Worm (Caenorhabditis elegans): Measurements from ENCODE around the gene Y27F2A.10.
"Not testable (repeated sequence)": the region's sequence is repeated elsewhere in the genome, so short reads cannot be mapped to it uniquely, and the experiment has no call there.

Y27F2A.10 gene

DNA sequence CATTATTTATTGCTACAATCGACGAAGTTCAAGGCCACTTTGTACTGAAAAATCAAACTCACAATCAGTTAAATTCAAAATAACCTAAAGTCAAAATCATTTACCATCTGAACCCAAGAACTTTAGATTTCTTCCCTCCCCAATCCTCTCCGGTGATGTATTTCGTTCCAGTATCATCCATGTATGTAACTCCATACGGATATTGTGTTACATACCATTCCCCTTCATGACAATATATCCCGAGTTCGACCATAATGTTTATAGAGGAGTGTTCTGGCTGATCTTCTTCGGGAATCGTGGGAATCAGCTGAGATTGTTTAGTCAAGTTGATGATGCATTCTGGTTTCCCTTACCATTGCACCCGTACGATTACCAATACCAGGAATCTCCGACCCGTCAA lies 23.7 kb downstream of the Y27F2A.10 start:
- TF ChIP-seq him-1 (tag; optimal IDR thresholded peaks at IDR 0.05) (no peak), W03F9.2 (tag; optimal IDR thresholded peaks at IDR 0.05) (no peak), dao-5 (tag; optimal IDR thresholded peaks at IDR 0.05) (no peak)

- TF ChIP-seq W03F9.2 (tag; optimal IDR thresholded peaks at IDR 0.05): no peak
Measured at ce11 chrII:3145842-3146241, 26.2 kb downstream of the Y27F2A.10 start, which contains the start of gene T10D4.15. T10D4.15 (plus strand) TSS chrII:3146142.

ce11 chrII:3144552-3144951 lies 27.5 kb downstream of the Y27F2A.10 start, which contains the start of gene sri-43:
sri-43 (minus strand) TSS chrII:3144652.
- TF ChIP-seq him-1, dao-5, W03F9.2 (tag; optimal IDR thresholded peaks at IDR 0.05): not testable (repeated sequence)

- TF ChIP-seq W03F9.2, dao-5, him-1 (tag; optimal IDR thresholded peaks at IDR 0.05): not testable (repeated sequence)
Measured at ce11 chrII:3142855-3143254, 29.2 kb downstream of the Y27F2A.10 start, which contains the start of gene sri-42. sri-42 (minus strand) TSS chrII:3142955.

DNA sequence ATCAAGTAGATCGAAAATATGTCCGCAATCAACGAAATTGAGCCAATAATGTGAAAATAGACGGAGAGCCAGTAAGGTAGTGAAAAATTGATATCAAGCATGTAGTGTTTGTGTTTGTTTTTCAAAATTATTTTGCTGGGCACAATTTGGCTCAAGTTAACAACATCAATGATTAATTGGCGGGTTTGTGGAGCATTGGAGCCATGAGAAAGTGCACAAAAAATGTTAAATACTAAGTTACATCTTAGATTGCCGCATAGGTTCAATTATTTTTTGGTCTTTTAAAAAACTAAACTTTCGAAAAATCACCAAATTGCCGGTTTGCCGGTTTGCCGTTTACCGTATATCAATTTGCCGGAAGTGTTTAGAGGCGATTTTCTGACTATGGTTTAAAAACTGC lies 34.3 kb downstream of the Y27F2A.10 start, which contains the start of gene sri-54:
TSS of gene sri-54 (minus strand) at position 101 of the 400 bp plus-strand sequence.
- no peak for TF ChIP-seq W03F9.2 (tag; optimal IDR thresholded peaks at IDR 0.05)
- no peak for TF ChIP-seq dao-5 (tag; optimal IDR thresholded peaks at IDR 0.05)
- no peak for TF ChIP-seq him-1 (tag; optimal IDR thresholded peaks at IDR 0.05)

DNA sequence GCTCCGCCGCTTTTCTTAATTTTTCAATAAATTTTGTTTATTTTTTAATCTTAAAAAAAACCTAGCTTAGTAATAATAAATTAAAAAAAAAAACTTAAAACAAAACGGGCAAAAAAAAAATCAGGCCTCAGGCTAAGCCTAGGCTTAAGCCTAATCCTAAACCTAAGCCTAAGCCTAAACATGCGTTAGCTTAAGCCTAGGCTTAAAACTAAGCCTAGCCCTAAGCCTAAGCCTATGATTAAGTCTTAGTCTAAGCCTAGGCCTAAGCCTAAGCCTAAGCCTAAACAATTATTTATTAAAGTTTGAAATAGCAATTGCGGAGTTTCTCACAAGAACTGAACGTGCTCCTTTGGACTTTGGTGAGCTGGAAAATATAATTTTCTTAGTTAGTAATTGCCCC lies 36.8 kb downstream of the Y27F2A.10 start:
- TF ChIP-seq him-1 (tag; optimal IDR thresholded peaks at IDR 0.05) (no peak), W03F9.2 (tag; optimal IDR thresholded peaks at IDR 0.05) (no peak), dao-5 (tag; optimal IDR thresholded peaks at IDR 0.05) (no peak)

ce11 chrII:3129007-3129406 lies 43.1 kb downstream of the Y27F2A.10 start, which contains the start of gene chil-24:
chil-24 (plus strand) TSS chrII:3129162.
- TF ChIP-seq dao-5 (tag; optimal IDR thresholded peaks at IDR 0.05) (no peak), W03F9.2 (tag; optimal IDR thresholded peaks at IDR 0.05) (no peak), him-1 (tag; optimal IDR thresholded peaks at IDR 0.05) (no peak)

- TF ChIP-seq W03F9.2, him-1, dao-5 (tag; optimal IDR thresholded peaks at IDR 0.05): not testable (repeated sequence)
Measured at ce11 chrII:3126741-3127140, 45.3 kb downstream of the Y27F2A.10 start, which contains the start of gene ins-31. ins-31 (plus strand) TSS chrII:3127041.

DNA sequence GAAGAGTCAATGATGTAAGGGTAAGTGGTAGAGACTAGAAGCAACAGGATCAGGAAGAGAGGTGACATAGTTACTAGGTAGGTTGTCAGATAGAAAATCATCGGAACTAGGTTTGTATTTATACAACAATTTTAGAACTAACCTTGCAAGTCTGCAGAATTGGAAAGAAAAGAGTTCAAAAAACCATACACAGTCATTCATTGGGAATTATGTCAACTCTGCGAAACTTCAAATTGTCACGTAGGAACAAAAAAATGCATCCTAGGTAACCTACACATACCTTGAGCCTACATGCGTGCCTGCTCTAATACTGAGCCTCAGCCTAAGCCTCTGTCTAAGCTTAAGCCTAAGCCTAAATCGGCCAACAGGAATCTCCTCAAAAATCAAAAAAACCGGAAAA lies 45.7 kb downstream of the Y27F2A.10 start, which contains the start of gene ins-19:
TSS of gene ins-19 (minus strand) at position 101 of the 400 bp plus-strand sequence.
- TF ChIP-seq W03F9.2 (tag; optimal IDR thresholded peaks at IDR 0.05) (no peak), dao-5 (tag; optimal IDR thresholded peaks at IDR 0.05) (no peak)

DNA sequence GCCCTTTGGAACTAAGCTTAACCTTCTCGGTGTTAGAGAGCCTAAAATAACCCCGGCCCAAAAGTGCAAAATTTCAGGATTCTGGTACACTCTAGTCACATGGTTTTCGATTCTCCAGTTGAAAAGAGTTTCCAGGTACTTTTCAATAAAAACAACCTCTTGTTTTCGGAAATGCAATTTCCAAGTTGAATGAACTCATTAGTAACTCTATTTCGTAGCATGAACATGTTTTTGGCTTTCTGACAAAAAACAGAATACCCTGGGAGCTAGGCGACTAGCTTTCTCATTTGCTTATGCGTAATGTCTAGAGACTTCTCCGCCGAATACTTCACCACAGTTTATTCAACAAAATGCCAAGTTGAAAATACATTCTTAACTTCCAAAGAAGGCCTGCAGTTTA lies 48.9 kb downstream of the Y27F2A.10 start, which contains the start of gene srh-71:
TSS of gene srh-71 (plus strand) at position 301 of the 400 bp plus-strand sequence.
- TF ChIP-seq W03F9.2 (tag; optimal IDR thresholded peaks at IDR 0.05) (no peak), him-1 (tag; optimal IDR thresholded peaks at IDR 0.05) (no peak)
